Fruit fly (Drosophila melanogaster): ENCODE data around the gene Nrt.

The Nrt gene

dm6 chr3L:16762203-16762997 lies 3.5 kb upstream of the Nrt start:
- TF ChIP-seq CG14711 (tag; optimal IDR thresholded peaks at IDR 0.05), result no peak
- TF ChIP-seq Clk (GFP tag; optimal IDR thresholded peaks at IDR 0.05), result no peak
- no peak for TF ChIP-seq Crg-1 (GFP tag; optimal IDR thresholded peaks at IDR 0.05)
- TF ChIP-seq CG7045 (GFP tag; optimal IDR thresholded peaks at IDR 0.05), result no peak
- TF ChIP-seq bab1 (GFP tag; optimal IDR thresholded peaks at IDR 0.05), result no peak
- TF ChIP-seq cic (GFP tag; optimal IDR thresholded peaks at IDR 0.05), result no peak
- no peak for TF ChIP-seq CG12768 (GFP tag; optimal IDR thresholded peaks at IDR 0.05)
- no peak for TF ChIP-seq ovo (GFP tag; optimal IDR thresholded peaks at IDR 0.05)
- no peak for TF ChIP-seq CG33017 (tag; optimal IDR thresholded peaks at IDR 0.05)
- TF ChIP-seq cnc (optimal IDR thresholded peaks at IDR 0.05), result no peak
- TF ChIP-seq tj (GFP tag; optimal IDR thresholded peaks at IDR 0.05), result no peak
- TF ChIP-seq CG7101 (tag; optimal IDR thresholded peaks at IDR 0.05), result no peak
- no peak for TF ChIP-seq CG5204 (GFP tag; optimal IDR thresholded peaks at IDR 0.05)
- no peak for TF ChIP-seq kay (GFP tag; ENCODE audit: borderline replicate concordance)
- no peak for TF ChIP-seq CG1620 (GFP tag; optimal IDR thresholded peaks at IDR 0.05)
- no peak for TF ChIP-seq toe (GFP tag; optimal IDR thresholded peaks at IDR 0.05)

dm6 chr3L:16766901-16767300 lies 1.0 kb downstream of the Nrt start:
- TF ChIP-seq bab1 (GFP tag; optimal IDR thresholded peaks at IDR 0.05) (no peak), CG5204 (GFP tag; optimal IDR thresholded peaks at IDR 0.05) (no peak), cnc (optimal IDR thresholded peaks at IDR 0.05) (no peak), CG12768 (GFP tag; optimal IDR thresholded peaks at IDR 0.05) (no peak), CG33017 (tag; optimal IDR thresholded peaks at IDR 0.05) (no peak), toe (GFP tag; optimal IDR thresholded peaks at IDR 0.05) (no peak), CG7101 (tag; optimal IDR thresholded peaks at IDR 0.05) (no peak), pad (GFP tag; optimal IDR thresholded peaks at IDR 0.05) (no peak), Hr96 (GFP tag; optimal IDR thresholded peaks at IDR 0.05) (no peak), Clk (GFP tag; optimal IDR thresholded peaks at IDR 0.05) (no peak), CG14711 (tag; optimal IDR thresholded peaks at IDR 0.05) (no peak), CG7045 (GFP tag; optimal IDR thresholded peaks at IDR 0.05) (no peak), kay (GFP tag; ENCODE audit: borderline replicate concordance) (no peak), CG1620 (GFP tag; optimal IDR thresholded peaks at IDR 0.05) (no peak), Crg-1 (GFP tag; optimal IDR thresholded peaks at IDR 0.05) (no peak)

- no peak for TF ChIP-seq Mnt (GFP tag; optimal IDR thresholded peaks at IDR 0.05)
- no peak for TF ChIP-seq CG14711 (tag; optimal IDR thresholded peaks at IDR 0.05)
- no peak for TF ChIP-seq toe (GFP tag; optimal IDR thresholded peaks at IDR 0.05)
- TF ChIP-seq CG12768 (GFP tag; optimal IDR thresholded peaks at IDR 0.05), result no peak
- TF ChIP-seq Clk (GFP tag; optimal IDR thresholded peaks at IDR 0.05), result no peak
- TF ChIP-seq CG33017 (tag; optimal IDR thresholded peaks at IDR 0.05), result no peak
- no peak for TF ChIP-seq CG7101 (tag; optimal IDR thresholded peaks at IDR 0.05)
- no peak for TF ChIP-seq Hr96 (GFP tag; optimal IDR thresholded peaks at IDR 0.05)
- TF ChIP-seq CG5204 (GFP tag; optimal IDR thresholded peaks at IDR 0.05), result no peak
- no peak for TF ChIP-seq CG1620 (GFP tag; optimal IDR thresholded peaks at IDR 0.05)
- no peak for TF ChIP-seq ovo (GFP tag; optimal IDR thresholded peaks at IDR 0.05)
Measured at dm6 chr3L:16768001-16768652, 2.3 kb downstream of the Nrt start.

- no peak for TF ChIP-seq pad (GFP tag; optimal IDR thresholded peaks at IDR 0.05)
- TF ChIP-seq bab1 (GFP tag; optimal IDR thresholded peaks at IDR 0.05), result peak; percentile 33
Measured at dm6 chr3L:16769866-16770265, 4.0 kb downstream of the Nrt start.

- TF ChIP-seq CG7101 (tag; optimal IDR thresholded peaks at IDR 0.05), result no peak
- no peak for TF ChIP-seq ovo (GFP tag; optimal IDR thresholded peaks at IDR 0.05)
- TF ChIP-seq Hr96 (GFP tag; optimal IDR thresholded peaks at IDR 0.05), result no peak
Measured at dm6 chr3L:16772755-16773523, 7.1 kb downstream of the Nrt start.

- TF ChIP-seq CG7045 (GFP tag; optimal IDR thresholded peaks at IDR 0.05), result no peak
- no peak for TF ChIP-seq Mnt (GFP tag; optimal IDR thresholded peaks at IDR 0.05)
- no peak for TF ChIP-seq bab1 (GFP tag; optimal IDR thresholded peaks at IDR 0.05)
- TF ChIP-seq cic (GFP tag; optimal IDR thresholded peaks at IDR 0.05), result no peak
- no peak for TF ChIP-seq tj (GFP tag; optimal IDR thresholded peaks at IDR 0.05)
- no peak for TF ChIP-seq CG5204 (GFP tag; optimal IDR thresholded peaks at IDR 0.05)
- no peak for TF ChIP-seq ovo (GFP tag; optimal IDR thresholded peaks at IDR 0.05)
- no peak for TF ChIP-seq kay (GFP tag; ENCODE audit: borderline replicate concordance)
- peak; percentile 32 for TF ChIP-seq CG14711 (tag; optimal IDR thresholded peaks at IDR 0.05)
- TF ChIP-seq CG11617 (GFP tag; optimal IDR thresholded peaks at IDR 0.05), result peak; percentile 51
- TF ChIP-seq cnc (optimal IDR thresholded peaks at IDR 0.05), result no peak
- no peak for TF ChIP-seq toe (GFP tag; optimal IDR thresholded peaks at IDR 0.05)
- TF ChIP-seq Clk (GFP tag; optimal IDR thresholded peaks at IDR 0.05), result no peak
- TF ChIP-seq Crg-1 (GFP tag; optimal IDR thresholded peaks at IDR 0.05), result no peak
- TF ChIP-seq pad (GFP tag; optimal IDR thresholded peaks at IDR 0.05), result peak; percentile 15
- no peak for TF ChIP-seq Hr96 (GFP tag; optimal IDR thresholded peaks at IDR 0.05)
- TF ChIP-seq CG1620 (GFP tag; optimal IDR thresholded peaks at IDR 0.05), result peak; percentile 44
- peak; percentile 48 for TF ChIP-seq CG7101 (tag; optimal IDR thresholded peaks at IDR 0.05)
- no peak for TF ChIP-seq CG33017 (tag; optimal IDR thresholded peaks at IDR 0.05)
- TF ChIP-seq CG12768 (GFP tag; optimal IDR thresholded peaks at IDR 0.05), result peak; percentile 25
Measured at dm6 chr3L:16779704-16780173, 13.9 kb downstream of the Nrt start, which contains the start of the genes mus302 and CG9705. mus302 (minus strand) TSS chr3L:16779736. CG9705 (plus strand) TSS chr3L:16780100.
